Fruit fly (Drosophila melanogaster): ENCODE data around the gene for.
A peak's percentile ranks its signal among the peaks of the same experiment; 100 is the strongest.

for gene

dm6 chr2L:3573907-3574306, 82.8 kb downstream of the for start (continued):
- TF ChIP-seq Opbp (GFP tag; IDR thresholded peaks at IDR 0.05; ENCODE audit: partially characterized antibody) (no peak), ranshi (GFP tag; IDR thresholded peaks at IDR 0.05) (peak; percentile 79), Stat92E (GFP tag; optimal IDR thresholded peaks at IDR 0.05) (peak in 1 of 3 experiments; percentile 43), ro (GFP tag; IDR thresholded peaks at IDR 0.05) (peak; percentile 31; the same call in 1 of the 2 replicates), bsh (GFP tag; optimal IDR thresholded peaks at IDR 0.05) (peak; percentile 11 to 94), Dp (GFP tag; optimal IDR thresholded peaks at IDR 0.05) (no peak), Lhr (GFP tag; optimal IDR thresholded peaks at IDR 0.05) (peak; percentile 63), stc (GFP tag; IDR thresholded peaks at IDR 0.05) (peak; percentile 74), jigr1 (GFP tag; IDR thresholded peaks at IDR 0.05) (no peak), dm (GFP tag; optimal IDR thresholded peaks at IDR 0.05) (peak; percentile 42), CG11085 (GFP tag; IDR thresholded peaks at IDR 0.05) (0 out of 2 replicates have a peak, but pooled peaks have one; percentile 34), CG3407 (GFP tag; optimal IDR thresholded peaks at IDR 0.05) (peak; percentile 66), CG31224 (GFP tag; IDR thresholded peaks at IDR 0.05) (peak; percentile 61), CG34376 (GFP tag; optimal IDR thresholded peaks at IDR 0.05) (no peak), klu (GFP tag; IDR thresholded peaks at IDR 0.05) (peak; percentile 36), CG4820 (GFP tag; optimal IDR thresholded peaks at IDR 0.05) (peak; percentile 89), unc-4 (GFP tag; IDR thresholded peaks at IDR 0.05; ENCODE audit: partially characterized antibody) (no peak), CG10366 (GFP tag; IDR thresholded peaks at IDR 0.05) (peak; percentile 81), CG9817 (tag; optimal IDR thresholded peaks at IDR 0.05) (peak; percentile 49), CG10565 (GFP tag; optimal IDR thresholded peaks at IDR 0.05) (peak; percentile 47), CG12236 (GFP tag; optimal IDR thresholded peaks at IDR 0.05) (peak; percentile 81), chif (GFP tag; optimal IDR thresholded peaks at IDR 0.05) (peak; percentile 81 to 90), eyg (GFP tag; optimal IDR thresholded peaks at IDR 0.05) (peak; percentile 22), CG17612 (GFP tag; IDR thresholded peaks at IDR 0.05) (no peak; the same call in 1 of the 2 replicates), seq (GFP tag; IDR thresholded peaks at IDR 0.05) (peak; percentile 52), CG33213 (GFP tag; optimal IDR thresholded peaks at IDR 0.05) (peak; percentile 78), CG3726 (GFP tag; IDR thresholded peaks at IDR 0.05) (0 out of 3 replicates have a peak, but pooled peaks have one; percentile 19), CG12155 (GFP tag; optimal IDR thresholded peaks at IDR 0.05) (peak; percentile 50), ttk (GFP tag; IDR thresholded peaks at IDR 0.05) (peak; percentile 86), Oli (tag; optimal IDR thresholded peaks at IDR 0.05) (peak; percentile 84), CG30020 (tag; optimal IDR thresholded peaks at IDR 0.05) (no peak), bigmax (GFP tag; optimal IDR thresholded peaks at IDR 0.05) (no peak), MTF-1 (GFP tag; optimal IDR thresholded peaks at IDR 0.05; ENCODE audit: borderline replicate concordance) (peak; percentile 19), CG2202 (tag; optimal IDR thresholded peaks at IDR 0.05) (peak; percentile 77), btn (GFP tag; optimal IDR thresholded peaks at IDR 0.05) (peak; percentile 80), CoRest (tag; optimal IDR thresholded peaks at IDR 0.05) (peak; percentile 80), Bdp1 (GFP tag; optimal IDR thresholded peaks at IDR 0.05) (peak; percentile 57), Scr (GFP tag; IDR thresholded peaks at IDR 0.05; ENCODE audit: partially characterized antibody) (no peak), jing (GFP tag; optimal IDR thresholded peaks at IDR 0.05) (peak; percentile 82), chinmo (GFP tag; IDR thresholded peaks at IDR 0.05; ENCODE audit: partially characterized antibody) (no peak), CG10431 (GFP tag; optimal IDR thresholded peaks at IDR 0.05) (peak; percentile 61), hbn (GFP tag; IDR thresholded peaks at IDR 0.05; ENCODE audit: partially characterized antibody) (no peak), sim (GFP tag; IDR thresholded peaks at IDR 0.05) (peak; percentile 74), Dbx (GFP tag; IDR thresholded peaks at IDR 0.05) (no peak), CG15011 (GFP tag; optimal IDR thresholded peaks at IDR 0.05) (peak; percentile 36), CG7928 (GFP tag; optimal IDR thresholded peaks at IDR 0.05) (no peak), CG5180 (GFP tag; optimal IDR thresholded peaks at IDR 0.05) (peak; percentile 6), her (GFP tag; optimal IDR thresholded peaks at IDR 0.05) (peak; percentile 53), HLH4C (GFP tag; IDR thresholded peaks at IDR 0.05; ENCODE audit: partially characterized antibody) (no peak), gfzf (GFP tag; optimal IDR thresholded peaks at IDR 0.05) (no peak)
